Worm (Caenorhabditis elegans): Measurements from ENCODE around the gene comt-3.

The comt-3 gene

ce11 chrV:2045956-2046355 lies 11.4 kb upstream of the comt-3 start, which contains the start of gene Y40B10A.5:
TSS of gene Y40B10A.5 (minus strand) at chrV:2046056.
- no peak for TF ChIP-seq ztf-11 (tag; optimal IDR thresholded peaks at IDR 0.05)
- TF ChIP-seq spr-1 (tag; optimal IDR thresholded peaks at IDR 0.05) = no peak
- no peak for TF ChIP-seq daf-8 (GFP tag; IDR thresholded peaks at IDR 0.05)
- TF ChIP-seq fos-1 (tag; optimal IDR thresholded peaks at IDR 0.05) = no peak
- no peak for TF ChIP-seq T20F7.1 (GFP tag; optimal IDR thresholded peaks at IDR 0.05)

ce11 chrV:2050136-2050535 lies 7.2 kb upstream of the comt-3 start, which contains the start of gene comt-4:
TSS of gene comt-4 (minus strand) at chrV:2050185.
- no peak for TF ChIP-seq unc-130 (GFP tag; optimal IDR thresholded peaks at IDR 0.05)
- TF ChIP-seq tag-97 (GFP tag; IDR thresholded peaks at IDR 0.05) = no peak
- TF ChIP-seq hmg-1.1 (GFP tag; IDR thresholded peaks at IDR 0.05) = no peak
- TF ChIP-seq nhr-48 (tag; optimal IDR thresholded peaks at IDR 0.05) = no peak
- peak; percentile 63 for TF ChIP-seq dmd-6 (GFP tag; IDR thresholded peaks at IDR 0.05)
- TF ChIP-seq ceh-20 (GFP tag; IDR thresholded peaks at IDR 0.05) = no peak
- no peak for TF ChIP-seq aha-1 (tag)
- no peak for TF ChIP-seq F44E2.7 (GFP tag; IDR thresholded peaks at IDR 0.05)
- TF ChIP-seq mep-1 (tag; optimal IDR thresholded peaks at IDR 0.05) = no peak
- no peak for TF ChIP-seq arid-1 (GFP tag; conservative IDR thresholded peaks at IDR 0.05)
- peak; percentile 10 for TF ChIP-seq nhr-77 (tag; optimal IDR thresholded peaks at IDR 0.05)
- TF ChIP-seq daf-19 (GFP tag; conservative IDR thresholded peaks at IDR 0.05) = no peak
- no peak for TF ChIP-seq skn-1 (tag; optimal IDR thresholded peaks at IDR 0.05)
- no peak for TF ChIP-seq dmd-9 (GFP tag; IDR thresholded peaks at IDR 0.05)
- no peak for TF ChIP-seq T26A8.4 (GFP tag; IDR thresholded peaks at IDR 0.05)
- TF ChIP-seq hlh-11 (tag; optimal IDR thresholded peaks at IDR 0.05) = no peak
- no peak for TF ChIP-seq fos-1 (tag; optimal IDR thresholded peaks at IDR 0.05)
- TF ChIP-seq hif-1 (tag; optimal IDR thresholded peaks at IDR 0.05) = peak in 1 of 2 experiments; percentile 85
- no peak for TF ChIP-seq nhr-41 (GFP tag; IDR thresholded peaks at IDR 0.05)
- TF ChIP-seq nhr-28 (tag; optimal IDR thresholded peaks at IDR 0.05) = peak; percentile 75
- TF ChIP-seq unc-62 (GFP tag; optimal IDR thresholded peaks at IDR 0.05 in 1 of 2) = peak in 1 of 2 experiments; percentile 42
- no peak for TF ChIP-seq unc-62 (tag; optimal IDR thresholded peaks at IDR 0.05)
- no peak for TF ChIP-seq zip-11 (GFP tag; IDR thresholded peaks at IDR 0.05)

ce11 chrV:2050790-2051189 lies 6.5 kb upstream of the comt-3 start:
- TF ChIP-seq T26A8.4 (GFP tag; IDR thresholded peaks at IDR 0.05) (no peak), nhr-42 (GFP tag; IDR thresholded peaks at IDR 0.05) (no peak), mxl-2 (GFP tag; conservative IDR thresholded peaks at IDR 0.05) (0 out of 2 replicates have a peak, but pooled peaks have one; percentile 19), set-16 (GFP tag; IDR thresholded peaks at IDR 0.05) (peak; percentile 98), php-3 (GFP tag; IDR thresholded peaks at IDR 0.05) (no peak), spr-3 (GFP tag; optimal IDR thresholded peaks at IDR 0.05) (no peak), nhr-48 (tag; optimal IDR thresholded peaks at IDR 0.05) (no peak), mep-1 (tag; optimal IDR thresholded peaks at IDR 0.05) (no peak), pha-4 (GFP tag; IDR thresholded peaks at IDR 0.05) (peak; percentile 62; the same call in 1 of the 2 replicates), pha-4 (tag; optimal IDR thresholded peaks at IDR 0.05) (no peak), ZK546.5 (tag; optimal IDR thresholded peaks at IDR 0.05) (no peak), dve-1 (tag; optimal IDR thresholded peaks at IDR 0.05; ENCODE audit: insufficient read depth) (no peak), lin-29 (GFP tag; IDR thresholded peaks at IDR 0.05) (no peak), madf-9 (GFP tag; conservative IDR thresholded peaks at IDR 0.05) (no peak), daf-19 (GFP tag; conservative IDR thresholded peaks at IDR 0.05) (no peak), nhr-10 (tag; optimal IDR thresholded peaks at IDR 0.05) (no peak), unc-62 (GFP tag; optimal IDR thresholded peaks at IDR 0.05 in 1 of 2) (no peak), unc-62 (tag; optimal IDR thresholded peaks at IDR 0.05) (no peak), Y5F2A.4 (GFP tag; optimal IDR thresholded peaks at IDR 0.05) (no peak), egl-27 (tag; optimal IDR thresholded peaks at IDR 0.05) (no peak), snpc-4 (tag; optimal IDR thresholded peaks at IDR 0.05) (no peak), D1046.2 (GFP tag; IDR thresholded peaks at IDR 0.05) (no peak), daf-16 (GFP tag; optimal IDR thresholded peaks at IDR 0.05) (no peak), daf-16 (tag; optimal IDR thresholded peaks at IDR 0.05) (no peak), nhr-111 (GFP tag; optimal IDR thresholded peaks at IDR 0.05) (no peak), ztf-7 (tag; optimal IDR thresholded peaks at IDR 0.05) (no peak), ctbp-1 (GFP tag; IDR thresholded peaks at IDR 0.05) (no peak), hif-1 (tag; optimal IDR thresholded peaks at IDR 0.05) (no peak), nhr-237 (tag; optimal IDR thresholded peaks at IDR 0.05) (no peak), arid-1 (GFP tag; conservative IDR thresholded peaks at IDR 0.05) (no peak), Y105C5A.15 (GFP tag; IDR thresholded peaks at IDR 0.05) (0 out of 2 replicates have a peak, but pooled peaks have one; percentile 29)
